Fruit fly (Drosophila melanogaster): ENCODE data around the gene Atg4a.

Atg4a gene

DNA sequence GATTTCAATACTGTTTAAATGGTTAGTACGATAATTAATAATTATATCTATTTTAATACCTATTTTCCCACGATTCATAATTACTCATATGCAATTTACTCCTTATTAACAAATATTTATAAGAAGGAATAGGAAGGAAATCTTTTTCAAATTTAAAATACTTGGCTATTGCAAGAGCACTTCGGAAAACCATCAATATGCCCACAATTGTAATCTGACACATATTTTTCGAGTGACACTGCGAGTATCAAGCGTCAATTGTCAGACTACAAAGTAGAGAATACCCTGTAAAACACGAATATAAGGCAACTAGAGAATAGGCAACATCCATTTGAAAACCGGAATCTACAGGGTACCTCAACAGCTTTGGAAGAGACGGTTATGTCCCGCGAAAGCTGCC lies 32.3 kb upstream of the Atg4a start (continued):
- TF ChIP-seq nerfin-1 (tag; optimal IDR thresholded peaks at IDR 0.05) (no peak), CoRest (tag; optimal IDR thresholded peaks at IDR 0.05) (peak; percentile 33), slou (GFP tag; optimal IDR thresholded peaks at IDR 0.05) (peak; percentile 43), crol (GFP tag; IDR thresholded peaks at IDR 0.05) (no peak), Six4 (GFP tag; optimal IDR thresholded peaks at IDR 0.05) (no peak), Med (GFP tag) (peak; percentile 11), ac (GFP tag; optimal IDR thresholded peaks at IDR 0.05) (no peak), CG18619 (GFP tag; optimal IDR thresholded peaks at IDR 0.05) (peak; percentile 12), CG12769 (tag; optimal IDR thresholded peaks at IDR 0.05) (no peak), CG18011 (GFP tag; optimal IDR thresholded peaks at IDR 0.05) (no peak), CG6813 (GFP tag; optimal IDR thresholded peaks at IDR 0.05) (no peak), Max (GFP tag; optimal IDR thresholded peaks at IDR 0.05) (no peak), CG10274 (GFP tag; optimal IDR thresholded peaks at IDR 0.05) (no peak), NfI (GFP tag; optimal IDR thresholded peaks at IDR 0.05) (peak; percentile 19), HHEX (GFP tag; optimal IDR thresholded peaks at IDR 0.05) (peak; percentile 32), danr (GFP tag; IDR thresholded peaks at IDR 0.05) (no peak), ERR (GFP tag; optimal IDR thresholded peaks at IDR 0.05) (no peak), Sin3A (optimal IDR thresholded peaks at IDR 0.05) (no peak), CG10147 (GFP tag; optimal IDR thresholded peaks at IDR 0.05) (peak; percentile 48), toy (GFP tag; IDR thresholded peaks at IDR 0.05) (no peak), CG6683 (GFP tag; optimal IDR thresholded peaks at IDR 0.05) (peak; percentile 13), C15 (GFP tag; IDR thresholded peaks at IDR 0.05) (no peak), Doc3 (GFP tag; IDR thresholded peaks at IDR 0.05; ENCODE audit: partially characterized antibody) (no peak), GATAe (GFP tag; conservative IDR thresholded peaks at IDR 0.05) (no peak), Dek (tag; optimal IDR thresholded peaks at IDR 0.05) (peak; percentile 31), fd64A (GFP tag; optimal IDR thresholded peaks at IDR 0.05) (no peak), CG3847 (GFP tag; IDR thresholded peaks at IDR 0.05) (no peak), peb (GFP tag; IDR thresholded peaks at IDR 0.05) (no peak), dati (GFP tag; IDR thresholded peaks at IDR 0.05) (no peak), dpn (GFP tag; optimal IDR thresholded peaks at IDR 0.05) (peak in 1 of 2 experiments; percentile 3), sob (GFP tag; IDR thresholded peaks at IDR 0.05) (no peak), dmrt99B (tag; optimal IDR thresholded peaks at IDR 0.05) (peak; percentile 58), phol (tag; optimal IDR thresholded peaks at IDR 0.05) (peak; percentile 6), Hmr (GFP tag; optimal IDR thresholded peaks at IDR 0.05) (peak; percentile 55), her (GFP tag; optimal IDR thresholded peaks at IDR 0.05) (no peak), CG2129 (GFP tag; IDR thresholded peaks at IDR 0.05; ENCODE audit: partially characterized antibody) (no peak), CG2120 (GFP tag; optimal IDR thresholded peaks at IDR 0.05) (peak; percentile 47), Taf1 (GFP tag; IDR thresholded peaks at IDR 0.05) (no peak), CG4424 (GFP tag; optimal IDR thresholded peaks at IDR 0.05) (no peak), ash1 (GFP tag; optimal IDR thresholded peaks at IDR 0.05) (no peak), Fer3 (tag; optimal IDR thresholded peaks at IDR 0.05) (peak; percentile 36), BtbVII (GFP tag; optimal IDR thresholded peaks at IDR 0.05) (peak; percentile 15), Meics (GFP tag; optimal IDR thresholded peaks at IDR 0.05) (peak; percentile 74), CG17612 (GFP tag; IDR thresholded peaks at IDR 0.05) (no peak), Hand (GFP tag; optimal IDR thresholded peaks at IDR 0.05) (peak; percentile 9), CG2678 (tag; optimal IDR thresholded peaks at IDR 0.05) (peak; percentile 75), CG30403 (GFP tag; optimal IDR thresholded peaks at IDR 0.05) (peak; percentile 5), CG18262 (tag; optimal IDR thresholded peaks at IDR 0.05) (peak; percentile 16), esg (GFP tag; conservative IDR thresholded peaks at IDR 0.05) (peak; percentile 40), CG31441 (GFP tag; IDR thresholded peaks at IDR 0.05) (0 out of 2 replicates have a peak, but pooled peaks have one; percentile 31), lmd (GFP tag; IDR thresholded peaks at IDR 0.05) (0 out of 2 replicates have a peak, but pooled peaks have one; percentile 22)

All from whole organism, embryonic.